Worm (Caenorhabditis elegans): ENCODE data around the gene Y105C5A.24.

- no peak for TF ChIP-seq klf-2 (GFP tag; conservative IDR thresholded peaks at IDR 0.05)
- no peak for TF ChIP-seq flt-1 (GFP tag; IDR thresholded peaks at IDR 0.05)
- TF ChIP-seq ztf-23 (GFP tag; IDR thresholded peaks at IDR 0.05) = no peak
- TF ChIP-seq ztf-29 (GFP tag; IDR thresholded peaks at IDR 0.05) = no peak
- TF ChIP-seq med-1 (GFP tag; optimal IDR thresholded peaks at IDR 0.05; ENCODE audit: insufficient read depth) = no peak
- no peak for TF ChIP-seq tab-1 (GFP tag; IDR thresholded peaks at IDR 0.05)
Measured at ce11 chrIV:15894819-15895218, 45.1 kb downstream of the Y105C5A.24 start.
